Worm (Caenorhabditis elegans) whole organism, L3 larva: ENCODE measurements around the gene hrpf-2.

Source experiments
- aly-2 ChIP-seq: fragments of 150-350 bp; optimal IDR thresholded peaks from 2 replicates; lab custom pipeline; 2014; ENCODE audit warnings: missing biosample characterization, missing genetic modification characterization
- ceh-16 ChIP-seq: sonication (generic microtip); optimal IDR thresholded peaks from 2 replicates; lab custom pipeline; 2017; ENCODE audit warnings: missing biosample characterization, missing genetic modification characterization
- ceh-9 ChIP-seq: sonication (generic microtip); optimal IDR thresholded peaks from 2 replicates; lab custom pipeline; 2018; ENCODE audit warnings: missing biosample characterization, missing genetic modification characterization
- fkh-10 ChIP-seq: sonication (generic microtip); optimal IDR thresholded peaks from 2 replicates; lab custom pipeline; 2017; ENCODE audit warnings: missing biosample characterization, missing genetic modification reagents, missing genetic modification characterization
- nhr-237 ChIP-seq: fragments of 150-350 bp; optimal IDR thresholded peaks from 2 replicates; lab custom pipeline; 2014; ENCODE audit warnings: missing biosample characterization, missing genetic modification characterization
- nhr-76 ChIP-seq: fragments of 150-350 bp; sonication (generic microtip); optimal IDR thresholded peaks from 5 replicates; lab custom pipeline; 2014; ENCODE audit warnings: missing biosample characterization, missing genetic modification characterization
- pha-4 ChIP-seq: fragments of 150-350 bp; optimal IDR thresholded peaks from 2 replicates; lab custom pipeline; 2014; ENCODE audit warnings: missing biosample characterization, missing genetic modification reagents, missing genetic modification characterization
- skn-1 ChIP-seq: fragments of 150-350 bp; optimal IDR thresholded peaks from 2 replicates; lab custom pipeline; 2014; ENCODE audit warnings: missing biosample characterization, missing genetic modification characterization
- snpc-4 ChIP-seq: fragments of 150-350 bp; optimal IDR thresholded peaks from 2 replicates; lab custom pipeline; 2014; ENCODE audit warnings: missing biosample characterization, missing genetic modification characterization
- ztf-11 ChIP-seq: fragments of 150-350 bp; optimal IDR thresholded peaks from 2 replicates; lab custom pipeline; 2014; ENCODE audit warnings: missing biosample characterization, missing genetic modification characterization

- no peak for TF ChIP-seq pha-4
- TF ChIP-seq ceh-9 (tag; lab: Kevin White, UChicago) = no peak
- TF ChIP-seq ceh-16 (tag; lab: Kevin White, UChicago) = no peak
- no peak for TF ChIP-seq aly-2
- TF ChIP-seq nhr-76 = no peak
- no peak for TF ChIP-seq skn-1 (tag; lab: Kevin White, UChicago)
- TF ChIP-seq nhr-237 (tag; lab: Kevin White, UChicago) = no peak
- TF ChIP-seq snpc-4 = no peak
- TF ChIP-seq fkh-10 (GFP tag; lab: Kevin White, UChicago) = no peak
- no peak for TF ChIP-seq ztf-11 (tag; lab: Kevin White, UChicago)
Measured at ce11 chrIV:6342876-6343275, 33.4 kb downstream of the hrpf-2 start, which contains the start of gene Y73B6BL.14.
